Worm (Caenorhabditis elegans): ENCODE data around the gene C04E7.1.

The C04E7.1 gene

ce11 chrX:353134-353669 is 4.7 kb upstream of the C04E7.1 start, which contains the start of gene sor-3 (continued):
- peak; percentile 70 for TF ChIP-seq lin-39 (tag; optimal IDR thresholded peaks at IDR 0.05)
- no peak for TF ChIP-seq lin-15B (tag; optimal IDR thresholded peaks at IDR 0.05)
- TF ChIP-seq nhr-19 (GFP tag; conservative IDR thresholded peaks at IDR 0.05) = peak; percentile 82
- TF ChIP-seq vab-15 (tag; optimal IDR thresholded peaks at IDR 0.05) = peak; percentile 18
- peak; percentile 56 for TF ChIP-seq fkh-10 (GFP tag; optimal IDR thresholded peaks at IDR 0.05)
- TF ChIP-seq lsy-2 (tag; optimal IDR thresholded peaks at IDR 0.05) = peak; percentile 75 to 89
- peak; percentile 87 for TF ChIP-seq jun-1 (tag; optimal IDR thresholded peaks at IDR 0.05)
- TF ChIP-seq fkh-4 (tag; optimal IDR thresholded peaks at IDR 0.05; ENCODE audit: borderline replicate concordance) = no peak
- 0 out of 2 replicates have a peak, but pooled peaks have one; percentile 19 for TF ChIP-seq grh-1 (GFP tag; IDR thresholded peaks at IDR 0.05)
- no peak for TF ChIP-seq nhr-12 (tag; optimal IDR thresholded peaks at IDR 0.05)
- peak; percentile 85 for TF ChIP-seq hpl-2 (GFP tag; optimal IDR thresholded peaks at IDR 0.05)
- peak; percentile 88 for TF ChIP-seq nhr-20 (tag; optimal IDR thresholded peaks at IDR 0.05)

DNA sequence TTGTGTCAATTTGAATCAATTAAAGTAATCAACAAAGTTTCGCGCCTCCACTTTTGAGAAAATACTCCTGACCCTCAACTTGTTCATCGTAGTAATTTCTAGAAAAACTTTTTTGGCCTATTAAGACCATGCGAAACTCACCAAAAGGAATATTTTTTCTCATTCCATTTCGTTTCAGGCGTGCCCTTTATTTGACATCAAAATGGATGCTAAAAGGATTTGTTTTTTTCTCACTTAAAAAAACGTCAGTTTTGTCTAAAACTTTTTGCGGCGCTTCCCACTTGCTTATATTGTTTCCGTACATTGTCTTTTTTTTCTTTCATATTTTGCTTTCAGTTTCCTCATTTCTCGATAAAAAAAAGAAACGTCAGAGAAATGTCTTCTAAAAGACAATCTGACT is 2.6 kb downstream of the C04E7.1 start, which contains the start of gene C04E7.5:
TSS of gene C04E7.5 (plus strand) at position 301 of the 400 bp plus-strand sequence.
- TF ChIP-seq nhr-47 (tag; optimal IDR thresholded peaks at IDR 0.05) (no peak), unc-30 (tag; optimal IDR thresholded peaks at IDR 0.05) (no peak), aha-1 (tag; optimal IDR thresholded peaks at IDR 0.05) (no peak), mdl-1 (tag; optimal IDR thresholded peaks at IDR 0.05) (no peak), lsy-2 (tag; optimal IDR thresholded peaks at IDR 0.05) (no peak)

- TF ChIP-seq mef-2 (tag; optimal IDR thresholded peaks at IDR 0.05) (no peak), mep-1 (tag; optimal IDR thresholded peaks at IDR 0.05) (peak; percentile 10), C04F5.9 (tag; optimal IDR thresholded peaks at IDR 0.05) (no peak), ets-5 (GFP tag; IDR thresholded peaks at IDR 0.05) (no peak), F16B12.6 (tag; optimal IDR thresholded peaks at IDR 0.05) (no peak), efl-1 (optimal IDR thresholded peaks at IDR 0.05) (peak in 1 of 2 experiments; percentile 18), efl-1 (GFP tag; optimal IDR thresholded peaks at IDR 0.05 in 1 of 2) (peak in 1 of 2 experiments; percentile 42), skn-1 (tag; optimal IDR thresholded peaks at IDR 0.05) (peak; percentile 25)
These were observed 12.0 kb downstream of the C04E7.1 start for ce11 chrX:369923-370322.

DNA sequence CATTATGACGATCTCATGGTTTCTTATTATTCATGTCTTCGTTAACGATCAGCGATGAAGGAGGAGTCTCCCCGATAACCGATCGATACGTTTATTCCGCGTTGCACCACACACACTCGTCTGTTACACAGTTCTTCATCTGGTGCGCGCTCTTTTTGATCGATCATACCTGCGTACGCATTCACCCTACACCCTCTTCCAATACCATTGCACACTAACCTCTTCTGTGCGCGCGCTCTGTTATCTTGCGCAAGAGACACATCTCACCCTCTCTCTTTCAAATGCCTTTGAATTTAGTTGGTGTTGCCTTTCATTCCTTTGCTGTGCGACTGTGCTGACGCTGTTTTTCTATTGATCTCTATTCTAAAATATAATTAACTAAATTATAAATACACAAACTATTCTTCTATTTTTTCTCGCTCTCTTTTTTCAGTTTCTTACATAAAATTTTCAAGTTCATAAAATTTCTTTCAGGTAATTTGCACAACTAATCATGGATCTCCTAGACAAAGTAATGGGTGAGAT is 13.9 kb downstream of the C04E7.1 start, which contains the start of gene nrde-3:
TSS of gene nrde-3 (plus strand) at position 475 of the 525 bp plus-strand sequence.
- no peak for TF ChIP-seq lsy-2 (tag; optimal IDR thresholded peaks at IDR 0.05)
- no peak for TF ChIP-seq efl-3 (GFP tag; optimal IDR thresholded peaks at IDR 0.05)
- TF ChIP-seq egl-13 (tag; optimal IDR thresholded peaks at IDR 0.05) = no peak

DNA sequence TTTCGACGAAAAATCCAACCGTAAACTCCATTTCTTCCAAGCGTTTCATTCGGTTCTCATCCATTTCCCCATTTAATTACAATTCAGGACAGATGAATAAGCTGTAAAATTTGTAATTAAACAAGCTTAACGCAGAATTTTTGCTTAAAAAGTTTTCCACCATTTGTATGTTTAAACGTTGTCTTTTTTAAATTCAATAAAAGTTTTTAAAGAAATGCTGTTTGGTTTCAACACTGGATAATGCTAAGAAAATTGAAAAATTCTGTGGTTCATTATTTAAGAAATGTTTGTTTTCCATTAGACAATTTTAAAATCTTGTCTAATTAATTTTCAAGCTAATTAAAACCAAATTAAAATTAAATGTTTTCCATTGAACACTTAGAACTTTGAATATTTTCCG is 22.6 kb downstream of the C04E7.1 start, which contains the start of gene R04A9.3:
TSS of gene R04A9.3 (minus strand) at position 101 of the 400 bp plus-strand sequence.
- TF ChIP-seq rnt-1 (tag; optimal IDR thresholded peaks at IDR 0.05) (no peak), vab-15 (tag; optimal IDR thresholded peaks at IDR 0.05) (no peak), mdl-1 (tag; optimal IDR thresholded peaks at IDR 0.05) (no peak), snpc-4 (tag; optimal IDR thresholded peaks at IDR 0.05) (no peak), skn-1 (tag; optimal IDR thresholded peaks at IDR 0.05) (no peak), aha-1 (tag; optimal IDR thresholded peaks at IDR 0.05) (no peak), F16B12.6 (tag; optimal IDR thresholded peaks at IDR 0.05) (no peak), elt-3 (tag; optimal IDR thresholded peaks at IDR 0.05) (no peak), blmp-1 (tag; optimal IDR thresholded peaks at IDR 0.05) (no peak), xbp-1 (tag; optimal IDR thresholded peaks at IDR 0.05) (no peak), C34B4.2 (tag; optimal IDR thresholded peaks at IDR 0.05) (no peak)

DNA sequence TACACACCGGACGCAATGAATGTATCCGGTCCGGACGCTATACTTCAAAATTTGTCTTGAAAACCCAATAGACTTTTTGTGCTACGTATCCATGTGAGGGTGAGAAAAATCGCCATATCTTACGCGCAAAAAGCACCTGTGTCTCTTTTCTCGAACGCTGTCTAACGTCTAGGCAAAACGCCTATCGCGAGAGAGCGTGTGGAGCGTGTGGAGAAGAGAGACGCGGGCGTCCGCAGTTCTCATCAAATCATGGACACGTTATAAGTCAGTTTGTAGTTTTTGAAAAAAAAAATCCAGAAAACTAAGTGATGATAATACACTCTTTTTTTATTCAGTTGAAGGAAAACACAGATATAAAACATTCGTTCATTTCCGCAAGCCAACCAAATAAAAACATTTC is 23.1 kb downstream of the C04E7.1 start:
- peak; percentile 24 for TF ChIP-seq snu-23 (GFP tag; optimal IDR thresholded peaks at IDR 0.05)
- TF ChIP-seq sptf-1 (tag; optimal IDR thresholded peaks at IDR 0.05) = no peak
- peak in 1 of 2 experiments; percentile 8 for TF ChIP-seq mdl-1 (tag; optimal IDR thresholded peaks at IDR 0.05)
- TF ChIP-seq nhr-47 (tag; optimal IDR thresholded peaks at IDR 0.05) = peak; percentile 13
- TF ChIP-seq F16B12.6 (tag; optimal IDR thresholded peaks at IDR 0.05) = peak; percentile 38
- peak in 1 of 2 experiments; percentile 35 for TF ChIP-seq lin-35 (GFP tag; optimal IDR thresholded peaks at IDR 0.05)
- no peak for TF ChIP-seq mab-9 (GFP tag; IDR thresholded peaks at IDR 0.05)
